Fruit fly (Drosophila melanogaster) whole organism, embryonic: Measurements from ENCODE around the gene CG5810.

Experiments
- CG10267 ChIP-seq: fragments of 200-800 bp; sonication (Bioruptor generic); optimal IDR thresholded peaks from 2 replicates; lab custom pipeline; 2018; ENCODE audit warnings: missing biosample characterization, mild to moderate bottlenecking, missing genetic modification characterization, moderate library complexity
- CG11504 ChIP-seq: fragments of 200-800 bp; sonication (Bioruptor generic); optimal IDR thresholded peaks from 3 replicates; lab custom pipeline; 2019; ENCODE audit warnings: missing biosample characterization, mild to moderate bottlenecking, missing genetic modification characterization, moderate library complexity
- CG12071 ChIP-seq: fragments of 200-800 bp; sonication (Bioruptor generic); optimal IDR thresholded peaks from 3 replicates; lab custom pipeline; 2018; ENCODE audit warnings: missing biosample characterization, mild to moderate bottlenecking, missing genetic modification characterization
- CG1233 ChIP-seq: fragments of 200-800 bp; sonication (Bioruptor generic); optimal IDR thresholded peaks from 4 replicates; lab custom pipeline; 2018; ENCODE audit warnings: missing biosample characterization, mild to moderate bottlenecking, missing genetic modification characterization
- CG14860 ChIP-seq: fragments of 200-800 bp; sonication (Bioruptor generic); IDR thresholded peaks from 3 replicates; pipeline ENCODE4 v1.3.6; 2022; ENCODE audit warnings: missing biosample characterization, missing genetic modification characterization; ENCODE audit not compliant: partially characterized antibody
- CG14965 ChIP-seq: fragments of 200-800 bp; sonication (Bioruptor generic); optimal IDR thresholded peaks from 2 replicates; lab custom pipeline; 2016; ENCODE audit warnings: missing biosample characterization, missing genetic modification characterization, borderline replicate concordance
- CG15073 ChIP-seq: fragments of 200-800 bp; sonication (Bioruptor generic); optimal IDR thresholded peaks from 2 replicates; lab custom pipeline; 2016; ENCODE audit warnings: missing biosample characterization, missing genetic modification characterization
- CG15696 ChIP-seq: fragments of 200-800 bp; sonication (Bioruptor generic); optimal IDR thresholded peaks from 2 replicates; lab custom pipeline; 2019; ENCODE audit warnings: missing biosample characterization, mild to moderate bottlenecking, missing genetic modification characterization, moderate library complexity
- CG1647 ChIP-seq: fragments of 200-800 bp; sonication (Bioruptor generic); optimal IDR thresholded peaks from 3 replicates; lab custom pipeline; 2016; ENCODE audit warnings: missing biosample characterization, missing genetic modification characterization
- CG17385 ChIP-seq: fragments of 200-800 bp; sonication (Bioruptor generic); optimal IDR thresholded peaks from 3 replicates; lab custom pipeline; 2018; ENCODE audit warnings: missing biosample characterization, mild to moderate bottlenecking, missing genetic modification characterization
- CG34422 ChIP-seq: fragments of 200-800 bp; sonication (Bioruptor generic); IDR thresholded peaks from 3 replicates; pipeline ENCODE4 v1.3.6; 2022; ENCODE audit warnings: missing biosample characterization, missing genetic modification characterization
- CG4707 ChIP-seq: fragments of 200-800 bp; sonication (Bioruptor generic); optimal IDR thresholded peaks from 2 replicates; lab custom pipeline; 2018; ENCODE audit warnings: missing biosample characterization, mild to moderate bottlenecking, missing genetic modification characterization, moderate library complexity
- CG6813 ChIP-seq: fragments of 200-800 bp; sonication (Bioruptor generic); optimal IDR thresholded peaks from 2 replicates; lab custom pipeline; 2017; ENCODE audit warnings: missing biosample characterization, missing genetic modification characterization, mild to moderate bottlenecking, moderate library complexity, missing genetic modification reagents
- CG7786 ChIP-seq: fragments of 200-800 bp; sonication (Bioruptor generic); optimal IDR thresholded peaks from 2 replicates; lab custom pipeline; 2016; ENCODE audit warnings: missing biosample characterization, missing genetic modification characterization
- CG8388 ChIP-seq: fragments of 200-800 bp; sonication (Bioruptor generic); optimal IDR thresholded peaks from 2 replicates; lab custom pipeline; 2019; ENCODE audit warnings: missing biosample characterization, mild to moderate bottlenecking, missing genetic modification characterization, moderate library complexity
- CHES-1-like ChIP-seq: fragments of 200-800 bp; sonication (Bioruptor generic); optimal IDR thresholded peaks from 2 replicates; lab custom pipeline; 2016; ENCODE audit warnings: missing biosample characterization, missing genetic modification characterization
- CTCF ChIP-seq: fragments of 200-800 bp; sonication (Bioruptor generic); optimal IDR thresholded peaks from 2 replicates; lab custom pipeline; 2017; ENCODE audit warnings: missing biosample characterization, mild to moderate bottlenecking, missing genetic modification characterization, moderate library complexity
- Chrac-16 ChIP-seq: fragments of 200-800 bp; sonication (Bioruptor generic); optimal IDR thresholded peaks from 3 replicates; lab custom pipeline; 2016; ENCODE audit warnings: missing biosample characterization, missing genetic modification characterization
- D19A ChIP-seq: fragments of 200-800 bp; optimal IDR thresholded peaks from 3 replicates; lab custom pipeline; 2019; ENCODE audit warnings: missing biosample characterization, mild to moderate bottlenecking, missing genetic modification characterization, moderate library complexity
- Dad ChIP-seq: fragments of 200-800 bp; sonication (Bioruptor generic); optimal IDR thresholded peaks from 3 replicates; lab custom pipeline; 2016; ENCODE audit warnings: missing biosample characterization, missing genetic modification characterization
- HLHmδ ChIP-seq: fragments of 200-800 bp; sonication (Bioruptor generic); optimal IDR thresholded peaks from 2 replicates; lab custom pipeline; 2018; ENCODE audit warnings: missing biosample characterization, mild to moderate bottlenecking, missing genetic modification characterization, moderate library complexity
- Hmr ChIP-seq: fragments of 200-800 bp; sonication (Bioruptor generic); optimal IDR thresholded peaks from 3 replicates; lab custom pipeline; 2017; ENCODE audit warnings: mild to moderate bottlenecking, missing biosample characterization, missing genetic modification reagents, missing genetic modification characterization
- Hmx ChIP-seq: fragments of 200-800 bp; sonication (Bioruptor generic); optimal IDR thresholded peaks from 2 replicates; lab custom pipeline; 2016; ENCODE audit warnings: missing biosample characterization, missing genetic modification characterization
- Mad ChIP-seq: fragments of 200-800 bp; sonication (Bioruptor generic); optimal IDR thresholded peaks from 2 replicates; lab custom pipeline; 2016; ENCODE audit warnings: missing biosample characterization, missing genetic modification characterization
- Max ChIP-seq: fragments of 200-800 bp; sonication (Bioruptor generic); optimal IDR thresholded peaks from 2 replicates; lab custom pipeline; 2016; ENCODE audit warnings: missing biosample characterization, mild to moderate bottlenecking, missing genetic modification characterization
- Meics ChIP-seq: fragments of 200-800 bp; sonication (Bioruptor generic); optimal IDR thresholded peaks from 2 replicates; lab custom pipeline; 2017; ENCODE audit warnings: missing biosample characterization, mild to moderate bottlenecking, missing genetic modification characterization
- Opbp ChIP-seq: fragments of 200-800 bp; sonication (Bioruptor generic); IDR thresholded peaks from 3 replicates; pipeline ENCODE4 v1.3.6; 2022; ENCODE audit warnings: missing biosample characterization, missing genetic modification characterization; ENCODE audit not compliant: partially characterized antibody
- Stat92E ChIP-seq, 3 experiments: fragments of >200 bp in 2 of 3; fragments of 200-800 bp in 1 of 3; sonication (Bioruptor generic) in 1 of 3; optimal IDR thresholded peaks; 2 replicates each; lab custom pipeline; 2017 to 2019; ENCODE audit warnings: missing biosample characterization in 3 of 3, missing genetic modification characterization in 3 of 3, mild to moderate bottlenecking in 1 of 3, moderate library complexity in 1 of 3
- TFAM ChIP-seq: fragments of 200-800 bp; sonication (Bioruptor generic); optimal IDR thresholded peaks from 2 replicates; lab custom pipeline; 2017; ENCODE audit warnings: missing biosample characterization, missing genetic modification characterization, inconsistent platforms
- ara ChIP-seq: fragments of 200-800 bp; sonication (Bioruptor generic); IDR thresholded peaks from 2 replicates; pipeline ENCODE4 v1.3.6; 2022; ENCODE audit warnings: missing biosample characterization, missing genetic modification characterization
- chn ChIP-seq: fragments of 200-800 bp; sonication (Bioruptor generic); optimal IDR thresholded peaks from 2 replicates; lab custom pipeline; 2016; ENCODE audit warnings: missing biosample characterization, missing genetic modification characterization
- ci ChIP-seq: fragments of 200-800 bp; sonication (Bioruptor generic); IDR thresholded peaks from 3 replicates; pipeline ENCODE4 v1.3.6; 2022; ENCODE audit warnings: missing biosample characterization, missing genetic modification characterization
- disco-r ChIP-seq: fragments of 200-800 bp; sonication (Bioruptor generic); optimal IDR thresholded peaks from 2 replicates; lab custom pipeline; 2016; ENCODE audit warnings: missing biosample characterization, missing genetic modification characterization
- dmrt11E ChIP-seq: fragments of 200-800 bp; sonication (Bioruptor generic); optimal IDR thresholded peaks from 3 replicates; lab custom pipeline; 2018; ENCODE audit warnings: missing biosample characterization, mild to moderate bottlenecking, missing genetic modification characterization, moderate library complexity
- dpn ChIP-seq, 2 experiments: fragments of 200-800 bp; sonication (Bioruptor generic); optimal IDR thresholded peaks; 3 replicates each; lab custom pipeline; 2016; ENCODE audit warnings: missing biosample characterization in 2 of 2, missing genetic modification characterization in 2 of 2
- eve ChIP-seq, 2 experiments: fragments of >200 bp; optimal IDR thresholded peaks; 2 replicates each; lab custom pipeline; 2017; ENCODE audit warnings: missing biosample characterization in 2 of 2, missing genetic modification characterization in 2 of 2
- fd3F ChIP-seq: fragments of 200-800 bp; sonication (Bioruptor generic); optimal IDR thresholded peaks from 2 replicates; lab custom pipeline; 2018; ENCODE audit warnings: missing biosample characterization, mild to moderate bottlenecking, missing genetic modification characterization, moderate library complexity
- fd64A ChIP-seq: fragments of 200-800 bp; sonication (Bioruptor generic); optimal IDR thresholded peaks from 3 replicates; lab custom pipeline; 2018; ENCODE audit warnings: missing biosample characterization, mild to moderate bottlenecking, missing genetic modification characterization
- fd96Cb ChIP-seq: fragments of 200-800 bp; sonication (Bioruptor generic); optimal IDR thresholded peaks from 2 replicates; lab custom pipeline; 2018; ENCODE audit warnings: missing biosample characterization, mild to moderate bottlenecking, missing genetic modification characterization, moderate library complexity
- ftz-f1 ChIP-seq: fragments of 200-800 bp; sonication (Bioruptor generic); optimal IDR thresholded peaks from 2 replicates; lab custom pipeline; 2016; ENCODE audit warnings: missing biosample characterization, missing genetic modification characterization
- hb ChIP-seq: fragments of 200-800 bp; sonication (Bioruptor generic); IDR thresholded peaks from 3 replicates; pipeline ENCODE4 v1.3.6; 2022; ENCODE audit warnings: missing biosample characterization, missing genetic modification characterization; ENCODE audit not compliant: partially characterized antibody
- klu ChIP-seq: fragments of 200-800 bp; sonication (Bioruptor generic); IDR thresholded peaks from 2 replicates; pipeline ENCODE4 v1.3.6; 2022; ENCODE audit warnings: missing biosample characterization, missing genetic modification characterization
- mam ChIP-seq: fragments of 200-800 bp; sonication (Bioruptor generic); optimal IDR thresholded peaks from 3 replicates; lab custom pipeline; 2016; ENCODE audit warnings: missing biosample characterization, missing genetic modification characterization
- pita ChIP-seq: fragments of 200-800 bp; sonication (Bioruptor generic); optimal IDR thresholded peaks from 2 replicates; lab custom pipeline; 2017; ENCODE audit warnings: missing biosample characterization, mild to moderate bottlenecking, missing genetic modification characterization
- salm ChIP-seq: fragments of 200-800 bp; sonication (Bioruptor generic); optimal IDR thresholded peaks from 2 replicates; lab custom pipeline; 2018; ENCODE audit warnings: missing biosample characterization, mild to moderate bottlenecking, missing genetic modification characterization
- schlank ChIP-seq: fragments of 200-800 bp; sonication (Bioruptor generic); optimal IDR thresholded peaks from 2 replicates; lab custom pipeline; 2018; ENCODE audit warnings: missing biosample characterization, mild to moderate bottlenecking, missing genetic modification characterization
- so ChIP-seq: fragments of 200-800 bp; sonication (Bioruptor generic); IDR thresholded peaks from 3 replicates; pipeline ENCODE4 v1.3.6; 2022; ENCODE audit warnings: missing biosample characterization, missing genetic modification characterization
- tio ChIP-seq: fragments of 200-800 bp; sonication (Bioruptor generic); optimal IDR thresholded peaks from 2 replicates; lab custom pipeline; 2017; ENCODE audit warnings: missing biosample characterization, missing genetic modification characterization, inconsistent platforms
- toy ChIP-seq: fragments of 200-800 bp; sonication (Bioruptor generic); IDR thresholded peaks from 2 replicates; pipeline ENCODE4 v1.3.6; 2022; ENCODE audit warnings: missing biosample characterization, missing genetic modification characterization
- wdn ChIP-seq: fragments of 200-800 bp; sonication (Bioruptor generic); IDR thresholded peaks from 2 replicates; pipeline ENCODE4 v1.3.6; 2022; ENCODE audit warnings: missing biosample characterization, missing genetic modification characterization
- wek ChIP-seq: fragments of 200-800 bp; sonication (Bioruptor generic); optimal IDR thresholded peaks from 3 replicates; lab custom pipeline; 2018; ENCODE audit warnings: missing biosample characterization, mild to moderate bottlenecking, missing genetic modification characterization, moderate library complexity
- yki ChIP-seq: fragments of >200 bp; optimal IDR thresholded peaks from 3 replicates; lab custom pipeline; 2018

CG5810 gene

dm6 chr3R:21161620-21162029 is 2.0 kb upstream of the CG5810 start (continued):
- TF ChIP-seq CG10267 (tag; lab: Kevin White, UChicago) (no peak), Stat92E (GFP tag; optimal IDR thresholded peaks at IDR 0.05; lab: Kevin White, UChicago) (no peak), ara (GFP tag; lab: Robert Waterston, UW) (no peak), wdn (GFP tag; lab: Robert Waterston, UW) (0 out of 2 replicates have a peak, but pooled peaks have one; percentile 20), HLHmδ (GFP tag; lab: Kevin White, UChicago) (no peak), disco-r (GFP tag; lab: Kevin White, UChicago) (peak; percentile 53), chn (GFP tag; lab: Kevin White, UChicago) (no peak), CG14965 (GFP tag; lab: Kevin White, UChicago) (no peak), fd3F (GFP tag; lab: Kevin White, UChicago) (peak; percentile 48), so (GFP tag; lab: Robert Waterston, UW) (peak; percentile 64; the same call in 2 of the 3 replicates), Meics (GFP tag; lab: Kevin White, UChicago) (no peak), CG7786 (GFP tag; lab: Kevin White, UChicago) (peak; percentile 67), fd96Cb (no peak), ftz-f1 (GFP tag; lab: Kevin White, UChicago) (no peak), mam (peak; percentile 29), CG11504 (peak; percentile 38), CG34422 (GFP tag; lab: Robert Waterston, UW) (no peak), toy (GFP tag; lab: Robert Waterston, UW) (no peak), CTCF (no peak), klu (GFP tag; lab: Robert Waterston, UW) (no peak), TFAM (GFP tag; lab: Kevin White, UChicago) (no peak), CHES-1-like (GFP tag; lab: Kevin White, UChicago) (peak; percentile 45), dpn (GFP tag; optimal IDR thresholded peaks at IDR 0.05; lab: Kevin White, UChicago) (peak in 1 of 2 experiments; percentile 42), CG15696 (tag; lab: Kevin White, UChicago) (no peak), Chrac-16 (GFP tag; lab: Kevin White, UChicago) (no peak), salm (tag; lab: Kevin White, UChicago) (no peak), Dad (GFP tag; lab: Kevin White, UChicago) (no peak), schlank (tag; lab: Kevin White, UChicago) (no peak), wek (GFP tag; lab: Kevin White, UChicago) (no peak), Mad (GFP tag; lab: Kevin White, UChicago) (peak; percentile 8), eve (GFP tag; optimal IDR thresholded peaks at IDR 0.05; lab: Kevin White, UChicago) (peak in 1 of 2 experiments; percentile 33), Hmx (no peak), yki (lab: Kevin White, UChicago) (no peak), fd64A (GFP tag; lab: Kevin White, UChicago) (no peak), D19A (tag; lab: Kevin White, UChicago) (peak; percentile 94), CG6813 (peak; percentile 38), CG1233 (GFP tag; lab: Kevin White, UChicago) (peak; percentile 28), Max (GFP tag; lab: Kevin White, UChicago) (no peak), Hmr (GFP tag; lab: Kevin White, UChicago) (peak; percentile 67), CG14860 (no peak), hb (GFP tag; lab: Robert Waterston, UW) (no peak), CG4707 (GFP tag; lab: Kevin White, UChicago) (no peak), pita (GFP tag; lab: Kevin White, UChicago) (no peak), CG12071 (GFP tag; lab: Kevin White, UChicago) (peak; percentile 27), CG17385 (GFP tag; lab: Kevin White, UChicago) (peak; percentile 41), tio (no peak), dmrt11E (tag; lab: Kevin White, UChicago) (no peak), Opbp (GFP tag; lab: Robert Waterston, UW) (no peak), ci (GFP tag; lab: Robert Waterston, UW) (no peak), CG15073 (GFP tag; lab: Kevin White, UChicago) (no peak), CG1647 (GFP tag; lab: Kevin White, UChicago) (no peak), CG8388 (no peak)
